Fruit fly (Drosophila melanogaster) whole organism, wandering third instar larva: Measurements from ENCODE around the gene CG7943.
A peak's percentile ranks its signal among the peaks of the same experiment; 100 is the strongest.

Source experiments
- CG32264 ChIP-seq: fragments of 200-800 bp; sonication (Bioruptor generic); optimal IDR thresholded peaks from 2 replicates; lab custom pipeline; 2016; ENCODE audit warnings: missing biosample characterization, missing genetic modification characterization
- CG9705 ChIP-seq: fragments of 200-800 bp; sonication (Bioruptor generic); optimal IDR thresholded peaks from 2 replicates; lab custom pipeline; 2018; ENCODE audit warnings: missing biosample characterization, mild to moderate bottlenecking, missing genetic modification characterization
- CrebA ChIP-seq: fragments of 200-800 bp; sonication (Bioruptor generic); optimal IDR thresholded peaks from 2 replicates; lab custom pipeline; 2016; ENCODE audit warnings: missing biosample characterization, mild to moderate bottlenecking, missing genetic modification characterization, borderline replicate concordance
- Dfd ChIP-seq: fragments of >200 bp; optimal IDR thresholded peaks from 2 replicates; lab custom pipeline; 2017; ENCODE audit warnings: missing biosample characterization, missing genetic modification characterization
- Dif ChIP-seq: fragments of 200-275, 200-300 bp; sonication (Bioruptor generic); optimal IDR thresholded peaks from 2 replicates; lab custom pipeline; 2018; ENCODE audit warnings: missing biosample characterization, missing genetic modification characterization; ENCODE audit not compliant: partially characterized antibody
- GATAd ChIP-seq: sonication (Bioruptor generic); optimal IDR thresholded peaks from 2 replicates; lab custom pipeline; 2016; ENCODE audit warnings: missing biosample characterization, missing genetic modification characterization
- HLH106 ChIP-seq: fragments of 200-800 bp; optimal IDR thresholded peaks from 3 replicates; lab custom pipeline; 2019; ENCODE audit warnings: missing biosample characterization, mild to moderate bottlenecking, missing genetic modification characterization, moderate library complexity
- Hnf4 ChIP-seq: fragments of 200-800 bp; sonication (Bioruptor generic); optimal IDR thresholded peaks from 2 replicates; lab custom pipeline; 2016; ENCODE audit warnings: missing biosample characterization, mild to moderate bottlenecking, missing genetic modification characterization
- Hr78 ChIP-seq: fragments of >200 bp; optimal IDR thresholded peaks from 2 replicates; lab custom pipeline; 2017; ENCODE audit warnings: missing biosample characterization, missing genetic modification characterization
- Hr83 ChIP-seq: fragments of 200-300 bp; sonication (Bioruptor generic); optimal IDR thresholded peaks from 2 replicates; lab custom pipeline; 2016; ENCODE audit warnings: missing biosample characterization, mild to moderate bottlenecking, missing genetic modification characterization, moderate library complexity; ENCODE audit not compliant: poor library complexity, severe bottlenecking
- Jra ChIP-seq: sonication (Bioruptor generic); optimal IDR thresholded peaks from 2 replicates; lab custom pipeline; 2016; ENCODE audit warnings: missing biosample characterization, missing genetic modification characterization
- Myc ChIP-seq: fragments of >200 bp; optimal IDR thresholded peaks from 2 replicates; lab custom pipeline; 2017
- N ChIP-seq: fragments of >200 bp; optimal IDR thresholded peaks from 2 replicates; lab custom pipeline; 2018; ENCODE audit warnings: missing biosample characterization, missing external identifiers, missing genetic modification characterization
- OdsH ChIP-seq: fragments of 200-800 bp; sonication (Bioruptor generic); optimal IDR thresholded peaks from 2 replicates; lab custom pipeline; 2016; ENCODE audit warnings: missing biosample characterization, mild to moderate bottlenecking, missing genetic modification characterization
- Rel ChIP-seq, 2 experiments: fragments of 200-800 bp; sonication (Bioruptor generic) in 1 of 2; optimal IDR thresholded peaks; 2 replicates in 1 of 2; 3 replicates in 1 of 2; lab custom pipeline; 2016 to 2019; ENCODE audit warnings: mild to moderate bottlenecking in 2 of 2, missing biosample characterization in 2 of 2, missing genetic modification characterization in 2 of 2, moderate library complexity in 1 of 2
- Sp1 ChIP-seq: fragments of 200-800 bp; sonication (Bioruptor generic); optimal IDR thresholded peaks from 3 replicates; lab custom pipeline; 2019; ENCODE audit warnings: missing biosample characterization, mild to moderate bottlenecking, missing genetic modification characterization, moderate library complexity
- Vsx2 ChIP-seq: fragments of 200-300, 225-300 bp; sonication (Bioruptor generic); optimal IDR thresholded peaks from 2 replicates; lab custom pipeline; 2018; ENCODE audit warnings: missing biosample characterization, missing genetic modification characterization; ENCODE audit not compliant: partially characterized antibody
- br ChIP-seq: fragments of 200-800 bp; sonication (Bioruptor generic); optimal IDR thresholded peaks from 2 replicates; lab custom pipeline; 2016; ENCODE audit warnings: missing biosample characterization, missing genetic modification characterization
- dl ChIP-seq, 2 experiments: fragments of 175-275, 200-275 bp in 1 of 2; fragments of 200-275 bp in 1 of 2; sonication (Bioruptor generic); optimal IDR thresholded peaks; lab custom pipeline; 2018; ENCODE audit warnings: mild to moderate bottlenecking in 2 of 2, missing biosample characterization in 2 of 2, missing genetic modification characterization in 2 of 2, moderate library complexity in 2 of 2; ENCODE audit not compliant: partially characterized antibody in 2 of 2, insufficient read depth in 1 of 2
- dmrt93B ChIP-seq: fragments of 200-800 bp; sonication (Bioruptor generic); optimal IDR thresholded peaks from 2 replicates; lab custom pipeline; 2018; ENCODE audit warnings: missing biosample characterization, mild to moderate bottlenecking, missing genetic modification characterization
- dsf ChIP-seq: sonication (Bioruptor generic); optimal IDR thresholded peaks from 2 replicates; lab custom pipeline; 2016; ENCODE audit warnings: missing biosample characterization, missing genetic modification characterization, borderline replicate concordance
- ey ChIP-seq: fragments of 200-800 bp; sonication (Bioruptor generic); optimal IDR thresholded peaks from 2 replicates; lab custom pipeline; 2016; ENCODE audit warnings: missing biosample characterization, missing genetic modification characterization
- foxo ChIP-seq, 2 experiments: fragments of 200-800 bp; sonication (Bioruptor generic); optimal IDR thresholded peaks; 2 replicates in 1 of 2; 3 replicates in 1 of 2; lab custom pipeline; 2016 to 2017; ENCODE audit warnings: missing biosample characterization in 2 of 2, missing genetic modification characterization in 2 of 2
- fru ChIP-seq: fragments of 200-800 bp; sonication (Bioruptor generic); optimal IDR thresholded peaks from 3 replicates; lab custom pipeline; 2016; ENCODE audit warnings: missing biosample characterization, mild to moderate bottlenecking, missing genetic modification characterization
- jim ChIP-seq: fragments of 175-275, 200-325 bp; sonication (Bioruptor generic); optimal IDR thresholded peaks from 2 replicates; lab custom pipeline; 2016; ENCODE audit warnings: missing biosample characterization, mild to moderate bottlenecking, missing genetic modification characterization
- lola ChIP-seq: fragments of >200 bp; optimal IDR thresholded peaks from 2 replicates; lab custom pipeline; 2017; ENCODE audit warnings: missing biosample characterization, missing genetic modification characterization
- pan ChIP-seq: fragments of >200 bp; optimal IDR thresholded peaks from 2 replicates; lab custom pipeline; 2017
- psq ChIP-seq: fragments of 200-800 bp; sonication (Bioruptor generic); optimal IDR thresholded peaks from 3 replicates; lab custom pipeline; 2017; ENCODE audit warnings: missing biosample characterization, mild to moderate bottlenecking, missing genetic modification characterization, moderate library complexity
- rgr ChIP-seq: fragments of 200-800 bp; sonication (Bioruptor generic); optimal IDR thresholded peaks from 3 replicates; lab custom pipeline; 2016; ENCODE audit warnings: missing biosample characterization, mild to moderate bottlenecking, missing genetic modification characterization
- sage ChIP-seq: fragments of 200-800 bp; sonication (Bioruptor generic); optimal IDR thresholded peaks from 2 replicates; lab custom pipeline; 2016; ENCODE audit warnings: missing biosample characterization, mild to moderate bottlenecking, missing genetic modification characterization
- sv ChIP-seq: fragments of 200-800 bp; sonication (Bioruptor generic); optimal IDR thresholded peaks from 3 replicates; lab custom pipeline; 2016; ENCODE audit warnings: missing biosample characterization, missing genetic modification characterization
- usp ChIP-seq: fragments of >200 bp; optimal IDR thresholded peaks from 2 replicates; lab custom pipeline; 2017; ENCODE audit warnings: missing biosample characterization, missing genetic modification characterization
- woc ChIP-seq: sonication (Bioruptor generic); optimal IDR thresholded peaks from 2 replicates; lab custom pipeline; 2016; ENCODE audit warnings: missing biosample characterization, mild to moderate bottlenecking, missing genetic modification characterization

Gene CG7943

dm6 chr3R:30040879-30041278 lies 5.4 kb upstream of the CG7943 start:
- TF ChIP-seq dmrt93B (no peak), sv (GFP tag; lab: Kevin White, UChicago) (no peak), N (GFP tag; lab: Kevin White, UChicago) (no peak), dl (GFP tag; optimal IDR thresholded peaks at IDR 0.05; lab: Kevin White, UChicago; ENCODE audit: insufficient read depth in 1 of 2, partially characterized antibody in 2 of 2) (no peak), usp (GFP tag; lab: Kevin White, UChicago) (no peak), pan (no peak), br (GFP tag; lab: Kevin White, UChicago) (no peak), Vsx2 (GFP tag; lab: Kevin White, UChicago) (no peak), rgr (GFP tag; lab: Kevin White, UChicago) (no peak), foxo (GFP tag; optimal IDR thresholded peaks at IDR 0.05; lab: Kevin White, UChicago) (no peak), sage (GFP tag; lab: Kevin White, UChicago) (no peak), OdsH (GFP tag; lab: Kevin White, UChicago) (no peak), Dfd (GFP tag; lab: Kevin White, UChicago) (no peak), GATAd (no peak)

dm6 chr3R:30043139-30043744 lies 3.0 kb upstream of the CG7943 start, which contains the start of gene Sry-delta:
Gene Sry-delta (plus strand): TSS chr3R:30043341.
- TF ChIP-seq CG32264 (peak; percentile 5), dsf (GFP tag; lab: Kevin White, UChicago) (peak; percentile 43), sv (GFP tag; lab: Kevin White, UChicago) (peak; percentile 81), Jra (no peak), CG9705 (GFP tag; lab: Kevin White, UChicago) (peak; percentile 70), rgr (GFP tag; lab: Kevin White, UChicago) (peak; percentile 80), foxo (GFP tag; optimal IDR thresholded peaks at IDR 0.05; lab: Kevin White, UChicago) (peak in 1 of 2 experiments; percentile 87), usp (GFP tag; lab: Kevin White, UChicago) (no peak), Sp1 (GFP tag; lab: Kevin White, UChicago) (peak; percentile 71), OdsH (GFP tag; lab: Kevin White, UChicago) (peak; percentile 61), Dif (GFP tag; lab: Kevin White, UChicago) (peak; percentile 18), Hnf4 (GFP tag; lab: Kevin White, UChicago) (no peak), ey (peak; percentile 73), Rel (GFP tag; optimal IDR thresholded peaks at IDR 0.05; lab: Kevin White, UChicago) (no peak), Rel (tag; optimal IDR thresholded peaks at IDR 0.05; lab: Kevin White, UChicago) (no peak), Hr83 (GFP tag; lab: Kevin White, UChicago) (peak; percentile 97), HLH106 (peak; percentile 75), psq (GFP tag; lab: Kevin White, UChicago) (peak; percentile 35)
- TF ChIP-seq, all 38 proteins: peak for 13

- TF ChIP-seq usp (GFP tag; lab: Kevin White, UChicago) (no peak), pan (no peak), jim (GFP tag; lab: Kevin White, UChicago) (no peak), CrebA (GFP tag; lab: Kevin White, UChicago) (no peak), Vsx2 (GFP tag; lab: Kevin White, UChicago) (no peak), OdsH (GFP tag; lab: Kevin White, UChicago) (no peak), fru (GFP tag; lab: Kevin White, UChicago) (no peak), N (GFP tag; lab: Kevin White, UChicago) (no peak), woc (GFP tag; lab: Kevin White, UChicago) (no peak), lola (no peak), dsf (GFP tag; lab: Kevin White, UChicago) (no peak), Hr83 (GFP tag; lab: Kevin White, UChicago) (no peak), Myc (lab: Kevin White, UChicago) (no peak)
These were observed 4.2 kb downstream of the CG7943 start for dm6 chr3R:30050448-30050847.

dm6 chr3R:30051933-30052332 lies 5.7 kb downstream of the CG7943 start, which contains the start of gene CG15528:
Gene CG15528 (minus strand): TSS chr3R:30052112.
- TF ChIP-seq lola (no peak), Hr78 (no peak), ey (no peak), Dif (GFP tag; lab: Kevin White, UChicago) (no peak)
